Fruit fly (Drosophila melanogaster): ENCODE data around the gene CG9698.

CG9698 gene

DNA sequence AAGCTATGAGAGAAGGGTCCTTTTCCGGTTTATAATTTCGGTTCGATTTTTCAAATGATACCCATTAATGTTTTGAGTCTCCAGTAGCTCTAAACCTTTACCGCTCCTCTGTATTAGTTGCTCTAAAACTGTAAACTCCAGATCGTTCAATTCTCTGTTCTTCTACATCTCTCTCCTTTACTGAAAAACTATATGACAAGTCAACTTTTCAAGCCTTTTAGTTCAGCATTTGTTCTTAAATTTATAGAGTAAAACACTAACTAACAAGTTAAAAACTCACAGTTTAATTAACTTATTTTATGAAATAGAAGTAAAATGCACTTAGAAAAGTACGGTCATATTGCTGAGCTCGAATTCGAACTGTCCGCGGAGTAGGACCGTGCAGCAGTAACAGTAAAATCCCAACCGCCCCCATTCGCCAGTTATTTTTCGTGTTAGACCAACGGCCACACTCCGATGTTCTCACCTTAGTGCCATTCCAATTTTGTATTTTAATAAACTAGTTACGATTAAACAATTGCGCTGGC, 48.2 kb downstream of the CG9698 start:
- TF ChIP-seq Pif1B (GFP tag; optimal IDR thresholded peaks at IDR 0.05) (no peak), CG4496 (GFP tag; IDR thresholded peaks at IDR 0.05) (no peak)

DNA sequence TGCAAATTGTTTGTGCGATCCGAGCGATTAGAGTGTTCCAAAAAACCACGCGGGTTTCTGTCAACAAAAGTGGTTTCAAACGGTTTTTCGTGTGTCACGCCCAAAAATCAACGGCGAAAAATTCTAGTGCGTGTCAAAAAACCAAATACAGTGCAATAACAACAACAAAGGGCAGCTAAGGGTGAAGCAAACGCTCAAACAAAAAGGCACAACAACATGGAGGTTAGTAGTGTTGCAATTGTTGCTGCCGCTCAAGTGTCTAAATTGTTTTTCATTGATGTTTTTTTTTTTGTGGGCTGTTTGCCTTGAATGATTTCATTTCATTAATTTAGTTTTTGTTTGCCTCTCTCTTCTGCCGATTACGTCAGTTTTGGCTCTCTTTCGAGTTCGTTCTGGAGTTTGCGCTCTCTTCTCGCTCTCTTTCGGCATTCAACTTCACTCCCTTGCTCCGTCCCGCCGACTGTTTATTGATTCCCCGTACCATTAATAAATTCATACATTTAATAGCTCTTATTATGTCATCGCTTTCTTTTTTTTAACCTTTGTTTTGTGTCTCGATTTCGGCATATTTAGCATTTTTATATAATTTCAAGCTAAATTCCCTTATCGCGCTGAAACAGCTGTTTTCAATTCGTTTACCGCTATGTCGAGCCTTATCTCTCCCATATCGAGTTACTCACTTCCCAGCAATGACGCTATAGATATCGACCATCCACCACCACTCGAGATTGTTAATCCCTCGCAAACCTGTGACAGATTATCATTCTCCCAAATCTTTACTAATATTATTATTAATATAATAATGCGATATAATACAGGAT, 48.9 kb downstream of the CG9698 start:
- TF ChIP-seq CG32121 (GFP tag; IDR thresholded peaks at IDR 0.05) (no peak), EcR (GFP tag; optimal IDR thresholded peaks at IDR 0.05) (peak; percentile 20), CG15710 (tag; optimal IDR thresholded peaks at IDR 0.05) (no peak), CG12605 (GFP tag; IDR thresholded peaks at IDR 0.05) (no peak), rn (GFP tag; IDR thresholded peaks at IDR 0.05) (no peak), fd96Ca (GFP tag; IDR thresholded peaks at IDR 0.05) (peak; percentile 29; the same call in 1 of the 3 replicates), D1 (tag; optimal IDR thresholded peaks at IDR 0.05) (no peak), CG34367 (tag; optimal IDR thresholded peaks at IDR 0.05) (no peak), CG14655 (GFP tag; optimal IDR thresholded peaks at IDR 0.05) (no peak), Pif1A (GFP tag; optimal IDR thresholded peaks at IDR 0.05) (no peak), CG17806 (tag; optimal IDR thresholded peaks at IDR 0.05) (no peak)

DNA sequence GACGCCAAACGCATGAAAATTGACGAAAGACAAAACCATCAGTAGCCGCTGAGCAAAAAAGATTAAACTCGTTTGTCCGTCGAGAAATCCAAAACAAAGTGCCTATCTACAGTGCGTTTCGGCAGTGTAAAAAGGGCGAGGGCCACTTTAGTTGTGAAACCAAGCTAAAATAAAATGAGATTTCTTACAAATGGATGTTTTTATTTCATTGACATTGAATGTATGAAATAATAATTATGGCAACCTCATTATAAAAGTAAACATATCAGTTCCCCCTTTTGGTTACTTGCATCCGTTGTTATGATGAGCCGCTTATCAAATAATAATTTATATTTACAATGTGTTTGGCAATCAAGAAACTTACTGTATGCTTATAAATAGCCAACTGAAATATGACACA, 49.9 kb downstream of the CG9698 start:
- TF ChIP-seq rn (GFP tag; IDR thresholded peaks at IDR 0.05) (no peak), CG9948 (tag; optimal IDR thresholded peaks at IDR 0.05) (no peak), CG14655 (GFP tag; optimal IDR thresholded peaks at IDR 0.05) (peak; percentile 6), CG4496 (GFP tag; IDR thresholded peaks at IDR 0.05) (0 out of 3 replicates have a peak, but pooled peaks have one; percentile 25), CG32121 (GFP tag; IDR thresholded peaks at IDR 0.05) (peak; percentile 13; the same call in 1 of the 2 replicates), CG8159 (tag; optimal IDR thresholded peaks at IDR 0.05) (peak; percentile 0)

DNA sequence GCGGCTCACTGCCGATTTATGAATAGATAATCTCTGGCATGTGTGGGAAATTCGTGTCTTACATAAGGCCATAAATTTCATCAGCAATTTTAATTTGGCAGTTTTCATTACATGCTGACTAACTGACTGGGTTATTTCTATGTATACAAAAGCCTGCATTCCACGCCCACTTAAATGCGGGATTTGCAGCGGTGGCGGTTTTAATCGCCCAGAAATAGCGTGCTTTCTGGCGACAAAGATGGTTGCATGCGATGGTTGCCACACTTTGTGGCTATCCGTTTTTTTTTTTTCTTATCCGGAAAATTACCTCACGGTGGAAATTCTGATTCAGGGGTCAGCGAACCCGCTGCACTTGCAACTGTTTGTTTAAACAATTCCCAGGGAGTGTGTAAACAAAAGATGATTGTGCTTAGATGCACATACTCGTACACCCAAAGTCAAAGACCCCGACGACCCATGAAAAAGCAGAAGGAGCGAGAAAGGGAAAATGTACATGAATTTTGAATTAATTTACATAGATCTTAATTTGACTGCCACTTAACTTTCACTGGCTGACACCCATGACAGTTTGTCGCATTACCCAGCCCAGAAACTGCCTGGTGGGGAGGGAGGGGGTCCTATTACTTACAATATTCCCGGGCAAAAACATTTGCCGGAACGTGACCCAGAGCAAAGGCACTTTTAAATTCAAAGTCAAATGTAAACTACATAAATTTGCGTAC, 51.8 kb downstream of the CG9698 start:
- TF ChIP-seq CG4496 (GFP tag; IDR thresholded peaks at IDR 0.05) (no peak), CG32121 (GFP tag; IDR thresholded peaks at IDR 0.05) (no peak), Pif1B (GFP tag; optimal IDR thresholded peaks at IDR 0.05) (no peak), CG14655 (GFP tag; optimal IDR thresholded peaks at IDR 0.05) (no peak), CG17806 (tag; optimal IDR thresholded peaks at IDR 0.05) (no peak), CG8301 (tag; optimal IDR thresholded peaks at IDR 0.05) (no peak), CG12605 (GFP tag; IDR thresholded peaks at IDR 0.05) (no peak), CG9948 (tag; optimal IDR thresholded peaks at IDR 0.05) (no peak), rn (GFP tag; IDR thresholded peaks at IDR 0.05) (no peak), Snoo (tag; optimal IDR thresholded peaks at IDR 0.05) (no peak), Pif1A (GFP tag; optimal IDR thresholded peaks at IDR 0.05) (no peak), CG13204 (GFP tag; optimal IDR thresholded peaks at IDR 0.05) (no peak), CG8159 (tag; optimal IDR thresholded peaks at IDR 0.05) (no peak), D1 (tag; optimal IDR thresholded peaks at IDR 0.05) (no peak), gl (tag; optimal IDR thresholded peaks at IDR 0.05) (no peak), CG34367 (tag; optimal IDR thresholded peaks at IDR 0.05) (no peak)

Measured in whole organism, pupa.